Fruit fly (Drosophila melanogaster) whole organism, prepupa: ENCODE measurements around the gene CG17633.

Source experiments
- Blimp-1 ChIP-seq: fragments of 200-800 bp; sonication (Bioruptor generic); optimal IDR thresholded peaks from 3 replicates; lab custom pipeline; 2017; ENCODE audit warnings: missing biosample characterization, missing genetic modification characterization, mild to moderate bottlenecking, moderate library complexity, missing genetic modification reagents
- CG10631 ChIP-seq: fragments of 200-800 bp; sonication (Bioruptor generic); optimal IDR thresholded peaks from 2 replicates; lab custom pipeline; 2016; ENCODE audit warnings: missing biosample characterization, missing genetic modification characterization
- CG10669 ChIP-seq: fragments of 200-800 bp; sonication (Bioruptor generic); optimal IDR thresholded peaks from 3 replicates; lab custom pipeline; 2018; ENCODE audit warnings: missing biosample characterization, mild to moderate bottlenecking, missing genetic modification characterization, moderate library complexity
- CG11294 ChIP-seq: fragments of 200-800 bp; sonication (Bioruptor generic); IDR thresholded peaks from 2 replicates; pipeline ENCODE4 v1.3.6; 2022; ENCODE audit warnings: missing biosample characterization, missing genetic modification characterization
- CG15336 ChIP-seq: fragments of 200-800 bp; sonication (Bioruptor generic); IDR thresholded peaks from 2 replicates; pipeline ENCODE4 v1.3.6; 2022; ENCODE audit warnings: missing biosample characterization, missing genetic modification characterization
- CG16779 ChIP-seq: fragments of 200-800 bp; sonication (Bioruptor generic); optimal IDR thresholded peaks from 3 replicates; lab custom pipeline; 2017; ENCODE audit warnings: missing biosample characterization, mild to moderate bottlenecking, missing genetic modification characterization
- CG34406 ChIP-seq: fragments of 200-800 bp; sonication (Bioruptor generic); optimal IDR thresholded peaks from 3 replicates; lab custom pipeline; 2016; ENCODE audit warnings: missing biosample characterization, missing genetic modification characterization
- CG3919 ChIP-seq: fragments of 200-800 bp; sonication (Bioruptor generic); optimal IDR thresholded peaks from 3 replicates; lab custom pipeline; 2016; ENCODE audit warnings: missing biosample characterization, missing genetic modification characterization
- CG4318 ChIP-seq: fragments of 200-800 bp; sonication (Bioruptor generic); optimal IDR thresholded peaks from 3 replicates; lab custom pipeline; 2017; ENCODE audit warnings: missing biosample characterization, mild to moderate bottlenecking, missing genetic modification characterization
- CG6163 ChIP-seq: fragments of 200-800 bp; sonication (Bioruptor generic); IDR thresholded peaks from 3 replicates; pipeline ENCODE4 v1.3.6; 2022; ENCODE audit warnings: missing biosample characterization, missing genetic modification characterization
- CG6792 ChIP-seq: fragments of 200-800 bp; sonication (Bioruptor generic); optimal IDR thresholded peaks from 3 replicates; lab custom pipeline; 2016; ENCODE audit warnings: missing biosample characterization, missing genetic modification characterization
- CG6808 ChIP-seq: fragments of 200-800 bp; sonication (Bioruptor generic); optimal IDR thresholded peaks from 3 replicates; lab custom pipeline; 2017; ENCODE audit warnings: missing biosample characterization, missing genetic modification characterization, mild to moderate bottlenecking, moderate library complexity, missing genetic modification reagents
- CG6854 ChIP-seq: fragments of 200-800 bp; sonication (Bioruptor generic); optimal IDR thresholded peaks from 2 replicates; lab custom pipeline; 2017; ENCODE audit warnings: missing biosample characterization, mild to moderate bottlenecking, missing genetic modification characterization
- CG8119 ChIP-seq: fragments of 200-800 bp; sonication (Bioruptor generic); IDR thresholded peaks from 3 replicates; pipeline ENCODE4 v1.3.6; 2022; ENCODE audit warnings: missing biosample characterization, missing genetic modification characterization
- CG8319 ChIP-seq: fragments of 200-800 bp; sonication (Bioruptor generic); optimal IDR thresholded peaks from 3 replicates; lab custom pipeline; 2016; ENCODE audit warnings: missing biosample characterization, missing genetic modification characterization
- CG8632 ChIP-seq: fragments of 200-800 bp; sonication (Bioruptor generic); optimal IDR thresholded peaks from 3 replicates; lab custom pipeline; 2016; ENCODE audit warnings: missing biosample characterization, missing genetic modification characterization
- CG9139 ChIP-seq: fragments of 200-800 bp; sonication (Bioruptor generic); optimal IDR thresholded peaks from 3 replicates; lab custom pipeline; 2017; ENCODE audit warnings: missing biosample characterization, mild to moderate bottlenecking, missing genetic modification characterization
- Eip75B ChIP-seq: fragments of 200-800 bp; sonication (Bioruptor generic); optimal IDR thresholded peaks from 3 replicates; lab custom pipeline; 2016; ENCODE audit warnings: missing biosample characterization, missing genetic modification characterization
- Eip78C ChIP-seq: fragments of 200-800 bp; sonication (Bioruptor generic); peaks from one replicate; lab custom pipeline; 2016; ENCODE audit warnings: missing biosample characterization, missing genetic modification characterization
- Eip93F ChIP-seq: fragments of 200-800 bp; sonication (Bioruptor generic); optimal IDR thresholded peaks from 2 replicates; lab custom pipeline; 2016; ENCODE audit warnings: missing biosample characterization, mild to moderate bottlenecking, missing genetic modification characterization
- Ets21C ChIP-seq: fragments of 200-800 bp; sonication (Bioruptor generic); optimal IDR thresholded peaks from 3 replicates; lab custom pipeline; 2016; ENCODE audit warnings: missing biosample characterization, missing genetic modification characterization
- Ets96B ChIP-seq: fragments of 200-800 bp; optimal IDR thresholded peaks from 2 replicates; lab custom pipeline; 2019; ENCODE audit warnings: missing biosample characterization, mild to moderate bottlenecking, missing genetic modification characterization, moderate library complexity
- Hr38 ChIP-seq: sonication (Bioruptor generic); optimal IDR thresholded peaks from 2 replicates; lab custom pipeline; 2016; ENCODE audit warnings: missing biosample characterization, missing genetic modification characterization
- Hr39 ChIP-seq: fragments of 200-800 bp; sonication (Bioruptor generic); optimal IDR thresholded peaks from 2 replicates; lab custom pipeline; 2016; ENCODE audit warnings: missing biosample characterization, missing genetic modification characterization
- Hr4 ChIP-seq: fragments of 200-800 bp; sonication (Bioruptor generic); optimal IDR thresholded peaks from 3 replicates; lab custom pipeline; 2016; ENCODE audit warnings: missing biosample characterization, missing genetic modification characterization
- Lpt ChIP-seq: fragments of 200-800 bp; sonication (Bioruptor generic); optimal IDR thresholded peaks from 3 replicates; lab custom pipeline; 2016; ENCODE audit warnings: missing biosample characterization, missing genetic modification characterization
- Met ChIP-seq: fragments of 200-800 bp; sonication (Bioruptor generic); optimal IDR thresholded peaks from 3 replicates; lab custom pipeline; 2016; ENCODE audit warnings: missing biosample characterization, missing genetic modification characterization
- OdsH ChIP-seq: fragments of 200-800 bp; sonication (Bioruptor generic); optimal IDR thresholded peaks from 3 replicates; lab custom pipeline; 2016; ENCODE audit warnings: missing biosample characterization, missing genetic modification characterization
- Sox14 ChIP-seq: fragments of 200-800 bp; sonication (Bioruptor generic); optimal IDR thresholded peaks from 3 replicates; lab custom pipeline; 2016; ENCODE audit warnings: missing biosample characterization, missing genetic modification characterization
- Sox15 ChIP-seq: fragments of 200-800 bp; sonication (Bioruptor generic); optimal IDR thresholded peaks from 3 replicates; lab custom pipeline; 2016; ENCODE audit warnings: missing biosample characterization, missing genetic modification characterization
- achi ChIP-seq: fragments of 200-800 bp; sonication (Bioruptor generic); optimal IDR thresholded peaks from 3 replicates; lab custom pipeline; 2016; ENCODE audit warnings: missing biosample characterization, missing genetic modification characterization
- acj6 ChIP-seq: fragments of 200-800 bp; sonication (Bioruptor generic); optimal IDR thresholded peaks from 3 replicates; lab custom pipeline; 2016; ENCODE audit warnings: missing biosample characterization, missing genetic modification characterization
- dsx ChIP-seq: fragments of 200-800 bp; optimal IDR thresholded peaks from 3 replicates; lab custom pipeline; 2019; ENCODE audit warnings: missing biosample characterization, mild to moderate bottlenecking, missing genetic modification characterization, moderate library complexity; ENCODE audit not compliant: poor library complexity, severe bottlenecking
- eg ChIP-seq: fragments of 200-800 bp; sonication (Bioruptor generic); IDR thresholded peaks from 3 replicates; pipeline ENCODE4 v1.3.6; 2022; ENCODE audit warnings: missing biosample characterization, missing genetic modification characterization
- esn ChIP-seq: fragments of 200-800 bp; sonication (Bioruptor generic); optimal IDR thresholded peaks from 2 replicates; lab custom pipeline; 2016; ENCODE audit warnings: missing biosample characterization, mild to moderate bottlenecking, missing genetic modification characterization, moderate library complexity
- fd59A ChIP-seq: fragments of 200-800 bp; sonication (Bioruptor generic); optimal IDR thresholded peaks from 2 replicates; lab custom pipeline; 2017; ENCODE audit warnings: missing biosample characterization, mild to moderate bottlenecking, missing genetic modification characterization, missing genetic modification reagents
- fd85E ChIP-seq: fragments of 200-800 bp; sonication (Bioruptor generic); optimal IDR thresholded peaks from 3 replicates; lab custom pipeline; 2016; ENCODE audit warnings: missing biosample characterization, missing genetic modification characterization
- pdm3 ChIP-seq: fragments of 200-800 bp; sonication (Bioruptor generic); optimal IDR thresholded peaks from 3 replicates; lab custom pipeline; 2016; ENCODE audit warnings: missing biosample characterization, missing genetic modification characterization
- salr ChIP-seq, 2 experiments: fragments of 200-800 bp; sonication (Bioruptor generic); optimal IDR thresholded peaks; 3 replicates each; lab custom pipeline; 2016 to 2018; ENCODE audit warnings: missing biosample characterization in 2 of 2, missing genetic modification characterization in 2 of 2, mild to moderate bottlenecking in 1 of 2
- spab ChIP-seq: fragments of 200-800 bp; sonication (Bioruptor generic); optimal IDR thresholded peaks from 2 replicates; lab custom pipeline; 2017; ENCODE audit warnings: missing biosample characterization, mild to moderate bottlenecking, missing genetic modification characterization, missing genetic modification reagents
- ss ChIP-seq, 2 experiments: fragments of 200-800 bp; sonication (Bioruptor generic); optimal IDR thresholded peaks; 2 replicates in 1 of 2; 3 replicates in 1 of 2; lab custom pipeline; 2017 to 2018; ENCODE audit warnings: mild to moderate bottlenecking in 2 of 2, missing biosample characterization in 2 of 2, missing genetic modification characterization in 2 of 2, moderate library complexity in 1 of 2
- svp ChIP-seq: fragments of 200-800 bp; sonication (Bioruptor generic); peaks from one replicate; lab custom pipeline; 2016; ENCODE audit warnings: missing biosample characterization, missing genetic modification characterization
- topi ChIP-seq: fragments of 200-800 bp; sonication (Bioruptor generic); optimal IDR thresholded peaks from 3 replicates; lab custom pipeline; 2016; ENCODE audit warnings: missing biosample characterization, missing genetic modification characterization

CG17633 gene

DNA sequence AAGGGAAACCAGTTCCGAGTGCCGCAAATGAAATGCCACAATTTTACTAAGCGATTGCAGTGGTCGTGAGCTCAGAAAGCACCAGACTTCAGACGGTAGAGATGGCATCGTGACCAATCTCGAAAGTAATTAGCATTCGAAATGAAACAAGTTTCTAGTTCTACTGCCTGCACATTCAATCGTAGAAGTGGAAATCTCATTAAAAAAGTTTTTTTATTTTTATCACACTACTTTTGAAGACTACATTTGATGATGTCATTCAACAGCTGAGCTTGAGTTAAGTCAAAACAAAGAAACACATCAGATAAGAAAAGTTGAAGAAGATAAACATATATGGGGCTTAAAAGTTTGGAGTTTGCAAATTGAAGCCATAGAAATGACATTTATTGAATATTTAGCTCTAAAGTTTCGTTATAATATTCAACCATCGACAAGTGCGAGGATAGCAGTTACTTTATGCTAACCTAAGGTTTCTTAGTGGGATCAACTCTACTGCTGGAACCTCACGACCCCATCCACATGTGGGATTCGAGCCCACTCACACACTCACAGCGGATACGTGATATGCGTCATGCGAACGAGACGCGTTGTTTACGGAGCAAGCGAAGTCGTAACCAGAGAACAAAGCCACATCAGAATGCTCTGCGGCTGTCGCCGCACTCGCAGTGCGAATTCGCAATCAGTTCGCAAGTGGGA lies 32.7 kb upstream of the CG17633 start, which contains the start of gene CG13117 (continued):
- TF ChIP-seq CG10669 (GFP tag; lab: Kevin White, UChicago) (peak; percentile 23), CG6163 (GFP tag; lab: Robert Waterston, UW) (peak; percentile 68), salr (GFP tag; optimal IDR thresholded peaks at IDR 0.05; lab: Kevin White, UChicago) (peak in 1 of 2 experiments; percentile 63), pdm3 (GFP tag; lab: Kevin White, UChicago) (peak; percentile 39), Blimp-1 (GFP tag; lab: Kevin White, UChicago) (peak; percentile 12), acj6 (peak; percentile 42), CG6854 (GFP tag; lab: Kevin White, UChicago) (no peak), CG11294 (GFP tag; lab: Robert Waterston, UW) (no peak), Met (GFP tag; lab: Kevin White, UChicago) (peak; percentile 61), CG10631 (GFP tag; lab: Kevin White, UChicago) (peak; percentile 28), spab (peak; percentile 35), CG34406 (GFP tag; lab: Kevin White, UChicago) (peak; percentile 48), Lpt (GFP tag; lab: Kevin White, UChicago) (no peak), dsx (GFP tag; lab: Kevin White, UChicago) (no peak), Ets96B (peak; percentile 25), CG3919 (GFP tag; lab: Kevin White, UChicago) (peak; percentile 41), CG8119 (peak; percentile 31; the same call in 1 of the 3 replicates), CG15336 (GFP tag; lab: Robert Waterston, UW) (peak; percentile 34; the same call in 1 of the 2 replicates), CG4318 (GFP tag; lab: Kevin White, UChicago) (peak; percentile 40), Eip78C (peak; percentile 89), CG8632 (GFP tag; lab: Kevin White, UChicago) (peak; percentile 23), Hr4 (peak; percentile 49), fd59A (GFP tag; lab: Kevin White, UChicago) (peak; percentile 51), CG8319 (GFP tag; lab: Kevin White, UChicago) (peak; percentile 5), CG6792 (peak; percentile 55), ss (GFP tag; optimal IDR thresholded peaks at IDR 0.05; lab: Kevin White, UChicago) (peak in 1 of 2 experiments; percentile 23), svp (GFP tag; lab: Kevin White, UChicago) (peak; percentile 88), Sox15 (GFP tag; lab: Kevin White, UChicago) (peak; percentile 4), achi (GFP tag; lab: Kevin White, UChicago) (peak; percentile 12), Ets21C (GFP tag; lab: Kevin White, UChicago) (peak; percentile 37), Hr38 (GFP tag; lab: Kevin White, UChicago) (no peak), fd85E (no peak), CG9139 (GFP tag; lab: Kevin White, UChicago) (no peak), Eip75B (GFP tag; lab: Kevin White, UChicago) (peak; percentile 49), Sox14 (peak; percentile 29), CG6808 (GFP tag; lab: Kevin White, UChicago) (peak; percentile 50)

dm6 chr2L:9737360-9737759 lies 31.5 kb upstream of the CG17633 start:
- no peak for TF ChIP-seq CG6808 (GFP tag; lab: Kevin White, UChicago)
- no peak for TF ChIP-seq fd59A (GFP tag; lab: Kevin White, UChicago)
- no peak for TF ChIP-seq Eip78C
- TF ChIP-seq CG6163 (GFP tag; lab: Robert Waterston, UW) = no peak
- TF ChIP-seq CG15336 (GFP tag; lab: Robert Waterston, UW) = no peak
- TF ChIP-seq esn = no peak
- TF ChIP-seq Hr39 (GFP tag; lab: Kevin White, UChicago) = no peak
- TF ChIP-seq CG8632 (GFP tag; lab: Kevin White, UChicago) = no peak
- TF ChIP-seq Hr38 (GFP tag; lab: Kevin White, UChicago) = no peak
- TF ChIP-seq CG16779 (tag; lab: Kevin White, UChicago) = no peak
- TF ChIP-seq topi (GFP tag; lab: Kevin White, UChicago) = no peak
- no peak for TF ChIP-seq CG6792
- no peak for TF ChIP-seq eg
- no peak for TF ChIP-seq Eip93F (GFP tag; lab: Kevin White, UChicago)
- no peak for TF ChIP-seq OdsH
